Worm (Caenorhabditis elegans) whole organism, early embryonic: Measurements from ENCODE around the gene F49F1.5.

ENCODE experiments used
- B0310.2 ChIP-seq: sonication (generic microtip); optimal IDR thresholded peaks from 2 replicates; lab custom pipeline; 2016; ENCODE audit warnings: mild to moderate bottlenecking, missing genetic modification characterization, missing compliant biosample characterization
- F13C5.2 ChIP-seq: sonication (generic microtip); optimal IDR thresholded peaks from 2 replicates; lab custom pipeline; 2017; ENCODE audit warnings: mild to moderate bottlenecking, missing genetic modification characterization, inconsistent platforms, missing compliant biosample characterization
- aly-1 ChIP-seq: sonication (generic microtip); optimal IDR thresholded peaks from 2 replicates; lab custom pipeline; 2016; ENCODE audit warnings: missing genetic modification characterization, missing compliant biosample characterization
- ama-1 ChIP-seq: fragments of 150-350 bp; optimal IDR thresholded peaks from 2 replicates; lab custom pipeline; 2014
- ceh-13 ChIP-seq: fragments of 200-800 bp; sonication (Bioruptor generic); optimal IDR thresholded peaks from 2 replicates; lab custom pipeline; 2018; ENCODE audit warnings: mild to moderate bottlenecking, missing genetic modification characterization, missing compliant biosample characterization
- ceh-36 ChIP-seq: sonication (generic microtip); optimal IDR thresholded peaks from 2 replicates; lab custom pipeline; 2016; ENCODE audit warnings: missing genetic modification characterization, inconsistent platforms, missing compliant biosample characterization
- ets-7 ChIP-seq: sonication (generic microtip); optimal IDR thresholded peaks from 2 replicates; lab custom pipeline; 2016; ENCODE audit warnings: missing genotype, missing genetic modification characterization, missing compliant biosample characterization
- flt-1 ChIP-seq: fragments of 200-800 bp; sonication (Bioruptor generic); IDR thresholded peaks from 2 replicates; pipeline ENCODE4 v1.3.6; 2022; ENCODE audit warnings: missing genetic modification characterization, missing compliant biosample characterization
- hmbx-1 ChIP-seq: sonication (generic microtip); optimal IDR thresholded peaks from 2 replicates; lab custom pipeline; 2016; ENCODE audit warnings: mild to moderate bottlenecking, missing genetic modification characterization, missing compliant biosample characterization
- hmg-4 ChIP-seq: fragments of 200-800 bp; sonication (Bioruptor generic); optimal IDR thresholded peaks from 2 replicates; lab custom pipeline; 2018; ENCODE audit warnings: mild to moderate bottlenecking, missing genetic modification characterization, missing compliant biosample characterization
- hnd-1 ChIP-seq: sonication (generic microtip); optimal IDR thresholded peaks from 2 replicates; lab custom pipeline; 2016; ENCODE audit warnings: missing genetic modification characterization, missing compliant biosample characterization
- pes-1 ChIP-seq: fragments of 200-800 bp; sonication (Bioruptor generic); IDR thresholded peaks from 2 replicates; pipeline ENCODE4 v1.3.6; 2022; ENCODE audit warnings: missing genetic modification reagents, missing genetic modification characterization, missing compliant biosample characterization
- scrt-1 ChIP-seq: fragments of 200-800 bp; sonication (Bioruptor generic); IDR thresholded peaks from 2 replicates; pipeline ENCODE4 v1.3.6; 2022; ENCODE audit warnings: missing genetic modification characterization, missing compliant biosample characterization
- sea-1 ChIP-seq: fragments of 200-800 bp; sonication (Bioruptor generic); conservative IDR thresholded peaks from 2 replicates; pipeline ENCODE4 v1.3.6; 2022; ENCODE audit warnings: missing genetic modification characterization, missing compliant biosample characterization
- tbx-11 ChIP-seq: fragments of 200-800 bp; sonication (Bioruptor generic); IDR thresholded peaks from 2 replicates; pipeline ENCODE4 v1.3.6; 2022; ENCODE audit warnings: missing genetic modification characterization, missing compliant biosample characterization
- tbx-37 ChIP-seq: fragments of 200-800 bp; sonication (Bioruptor generic); conservative IDR thresholded peaks from 2 replicates; pipeline ENCODE4 v1.3.6; 2022; ENCODE audit warnings: missing genetic modification reagents, missing genetic modification characterization, missing compliant biosample characterization
- tra-4 ChIP-seq: sonication (generic microtip); optimal IDR thresholded peaks from 2 replicates; lab custom pipeline; 2017; ENCODE audit warnings: missing genetic modification characterization, missing compliant biosample characterization

F49F1.5 gene

DNA sequence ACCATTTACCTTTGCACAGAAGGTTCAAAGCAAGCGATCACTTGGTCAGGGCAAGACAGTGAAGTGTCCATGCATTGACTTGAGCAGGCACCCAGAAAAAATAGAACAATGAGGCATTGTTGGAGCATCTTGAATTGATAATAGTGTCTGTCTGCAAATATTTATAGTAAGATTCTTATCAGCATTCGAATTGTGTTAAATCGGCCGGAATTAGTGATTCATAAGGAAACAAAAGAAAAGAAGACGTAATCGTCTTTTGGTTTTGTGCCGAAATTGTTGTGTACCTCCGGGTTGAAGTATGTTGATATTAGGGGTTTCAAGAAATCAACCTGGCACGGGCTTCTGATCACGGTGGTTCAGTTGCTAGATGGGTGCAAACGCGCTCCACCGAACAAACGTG is at the start of gene F49F1.5:
F49F1.5 (minus strand) TSS at position 153 of the 400 bp plus-strand sequence.
- TF ChIP-seq scrt-1 (GFP tag; lab: Robert Waterston, UW) = no peak
- TF ChIP-seq pes-1 (GFP tag; lab: Robert Waterston, UW) = no peak
- TF ChIP-seq tbx-37 (GFP tag; lab: Robert Waterston, UW) = no peak
- TF ChIP-seq F13C5.2 (tag; lab: Kevin White, UChicago) = no peak
- TF ChIP-seq hmbx-1 = no peak
- TF ChIP-seq tra-4 (tag; lab: Kevin White, UChicago) = no peak
- TF ChIP-seq ceh-13 (GFP tag; lab: Kevin White, UChicago) = no peak

DNA sequence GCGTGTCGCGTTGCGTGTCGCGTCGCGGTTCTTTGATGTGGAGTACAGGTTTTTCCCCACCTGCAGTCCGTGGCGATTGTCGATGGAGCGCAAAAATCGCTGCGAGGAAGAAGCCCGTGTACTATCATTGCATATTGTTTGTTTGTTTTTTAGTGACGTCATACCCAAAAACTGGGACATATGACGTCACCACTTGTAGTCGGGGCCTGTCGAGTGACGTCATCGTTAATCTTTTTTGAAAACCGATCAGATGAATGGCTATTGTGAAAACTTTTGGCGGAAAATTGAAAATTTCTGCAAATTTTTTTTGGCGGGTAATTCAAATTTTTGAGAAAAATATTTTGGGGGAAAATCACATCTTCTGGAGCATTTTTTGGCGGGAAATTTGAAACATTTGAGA is 47.1 kb upstream of the F49F1.5 start:
- no peak for TF ChIP-seq ceh-36
- no peak for TF ChIP-seq F13C5.2 (tag; lab: Kevin White, UChicago)
- no peak for TF ChIP-seq tbx-37 (GFP tag; lab: Robert Waterston, UW)
- TF ChIP-seq tra-4 (tag; lab: Kevin White, UChicago) = no peak
- no peak for TF ChIP-seq ets-7 (tag; lab: Kevin White, UChicago)
- TF ChIP-seq sea-1 (GFP tag; lab: Robert Waterston, UW) = no peak
- TF ChIP-seq tbx-11 (GFP tag; lab: Robert Waterston, UW) = no peak
- no peak for TF ChIP-seq pes-1 (GFP tag; lab: Robert Waterston, UW)
- no peak for TF ChIP-seq hmg-4 (GFP tag; lab: Kevin White, UChicago)
- TF ChIP-seq B0310.2 (tag; lab: Kevin White, UChicago) = no peak
- TF ChIP-seq ama-1 (lab: Kevin White, UChicago) = no peak
- TF ChIP-seq flt-1 = no peak
- no peak for TF ChIP-seq scrt-1 (GFP tag; lab: Robert Waterston, UW)
- no peak for TF ChIP-seq ceh-13 (GFP tag; lab: Kevin White, UChicago)
- no peak for TF ChIP-seq hnd-1 (tag; lab: Kevin White, UChicago)
- no peak for TF ChIP-seq hmbx-1

DNA sequence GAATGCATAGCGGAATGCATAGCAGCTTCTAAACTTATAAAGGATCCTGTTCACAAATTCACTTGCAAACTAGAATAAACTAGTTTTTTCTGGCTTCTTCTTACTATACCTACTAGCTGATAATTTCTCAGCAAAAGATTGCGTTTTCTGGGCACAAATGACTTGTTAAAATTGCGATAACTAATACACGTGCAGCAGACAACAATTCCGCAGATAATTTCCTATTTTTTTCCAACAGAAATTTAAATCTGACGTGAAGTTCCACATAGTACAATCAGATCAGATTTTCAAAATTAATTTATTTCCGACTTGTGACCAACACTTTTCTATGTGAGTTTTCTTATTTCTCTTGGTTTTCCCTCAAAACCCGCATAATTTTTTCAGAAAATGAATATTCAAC is 44.2 kb upstream of the F49F1.5 start, which contains the start of gene scrm-8:
scrm-8 (plus strand) TSS at position 301 of the 400 bp plus-strand sequence.
- TF ChIP-seq tra-4 (tag; lab: Kevin White, UChicago) (no peak), hnd-1 (tag; lab: Kevin White, UChicago) (no peak), hmg-4 (GFP tag; lab: Kevin White, UChicago) (no peak), B0310.2 (tag; lab: Kevin White, UChicago) (no peak), ceh-13 (GFP tag; lab: Kevin White, UChicago) (no peak), scrt-1 (GFP tag; lab: Robert Waterston, UW) (no peak), ets-7 (tag; lab: Kevin White, UChicago) (no peak), F13C5.2 (tag; lab: Kevin White, UChicago) (no peak), tbx-37 (GFP tag; lab: Robert Waterston, UW) (no peak), tbx-11 (GFP tag; lab: Robert Waterston, UW) (no peak), sea-1 (GFP tag; lab: Robert Waterston, UW) (no peak), flt-1 (no peak)

DNA sequence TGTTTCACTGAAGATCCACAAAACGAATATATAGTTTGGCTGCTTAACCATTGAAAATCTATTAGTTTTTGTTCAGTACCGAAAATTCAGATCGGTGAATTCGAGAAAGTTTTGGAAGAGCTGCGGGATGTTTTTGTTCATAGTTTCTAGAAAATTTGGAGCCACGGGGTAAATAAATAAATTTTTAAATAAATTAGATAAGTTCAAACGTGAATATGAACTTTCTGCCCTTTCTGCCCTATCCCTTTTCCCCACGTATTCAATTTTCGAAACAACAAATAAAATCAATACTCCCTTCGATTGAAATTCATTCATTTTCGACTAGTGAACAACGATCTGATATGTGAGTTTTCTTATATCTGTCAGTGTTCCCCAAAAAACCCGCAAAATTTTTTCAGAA is 41.9 kb upstream of the F49F1.5 start, which contains the start of gene scrm-5:
scrm-5 (plus strand) TSS at position 301 of the 400 bp plus-strand sequence.
- no peak for TF ChIP-seq hmg-4 (GFP tag; lab: Kevin White, UChicago)
- no peak for TF ChIP-seq hnd-1 (tag; lab: Kevin White, UChicago)
- TF ChIP-seq B0310.2 (tag; lab: Kevin White, UChicago) = no peak
- no peak for TF ChIP-seq F13C5.2 (tag; lab: Kevin White, UChicago)
- TF ChIP-seq sea-1 (GFP tag; lab: Robert Waterston, UW) = no peak
- no peak for TF ChIP-seq ceh-36
- TF ChIP-seq tra-4 (tag; lab: Kevin White, UChicago) = no peak
- TF ChIP-seq ets-7 (tag; lab: Kevin White, UChicago) = no peak
- no peak for TF ChIP-seq pes-1 (GFP tag; lab: Robert Waterston, UW)
- TF ChIP-seq ceh-13 (GFP tag; lab: Kevin White, UChicago) = no peak
- no peak for TF ChIP-seq ama-1 (lab: Kevin White, UChicago)
- TF ChIP-seq aly-1 (tag; lab: Kevin White, UChicago) = no peak
- TF ChIP-seq scrt-1 (GFP tag; lab: Robert Waterston, UW) = no peak
- TF ChIP-seq hmbx-1 = no peak
- no peak for TF ChIP-seq flt-1
- no peak for TF ChIP-seq tbx-11 (GFP tag; lab: Robert Waterston, UW)
- TF ChIP-seq tbx-37 (GFP tag; lab: Robert Waterston, UW) = no peak

DNA sequence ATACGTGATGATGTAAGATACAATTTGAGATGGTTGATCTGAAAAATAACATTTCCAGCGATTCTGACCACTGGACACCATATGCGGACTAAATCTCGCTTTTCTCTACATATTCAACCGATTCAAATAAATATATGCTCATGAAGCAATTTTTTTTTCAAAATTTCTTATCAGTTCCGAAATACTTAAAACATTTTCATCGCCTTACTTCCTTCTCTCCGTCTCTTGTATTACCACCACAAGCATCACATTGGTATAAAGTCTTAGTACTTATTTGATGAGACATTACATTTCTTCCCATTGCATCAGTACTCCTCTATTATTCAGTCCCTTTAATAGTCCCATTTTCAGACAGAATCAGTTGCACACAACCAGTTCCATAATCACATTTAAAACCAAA is 34.4 kb upstream of the F49F1.5 start, which contains the start of gene K08D10.14:
K08D10.14 (plus strand) TSS at position 301 of the 400 bp plus-strand sequence.
- TF ChIP-seq tbx-11 (GFP tag; lab: Robert Waterston, UW) = no peak
- TF ChIP-seq scrt-1 (GFP tag; lab: Robert Waterston, UW) = no peak
- TF ChIP-seq hmbx-1 = no peak
- no peak for TF ChIP-seq ama-1 (lab: Kevin White, UChicago)
- no peak for TF ChIP-seq flt-1
- TF ChIP-seq aly-1 (tag; lab: Kevin White, UChicago) = no peak

DNA sequence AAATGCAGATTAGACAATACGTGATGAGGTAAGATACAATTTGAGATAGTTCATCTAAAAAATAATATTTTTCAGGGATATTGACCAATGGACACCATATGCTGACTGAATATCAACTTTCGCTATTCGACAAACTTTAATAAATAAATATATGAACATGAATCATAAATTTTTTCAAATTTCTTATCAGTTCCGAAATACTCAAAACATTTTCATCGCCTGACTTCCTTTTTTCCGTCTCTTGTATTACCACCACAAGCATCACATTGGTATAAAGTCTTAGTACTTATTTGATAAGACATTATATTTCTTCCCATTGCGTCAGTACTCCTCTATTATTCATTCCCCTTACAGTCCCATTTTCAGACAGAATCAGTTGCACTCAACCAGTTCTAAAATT is 31.9 kb upstream of the F49F1.5 start, which contains the start of the genes K08D10.10 and R07C12.1:
K08D10.10 (plus strand) TSS at position 93 of the 400 bp plus-strand sequence.
R07C12.1 (plus strand) TSS at position 314 of the 400 bp plus-strand sequence.
- TF ChIP-seq tbx-37 (GFP tag; lab: Robert Waterston, UW) (no peak), F13C5.2 (tag; lab: Kevin White, UChicago) (no peak), ceh-36 (no peak), tbx-11 (GFP tag; lab: Robert Waterston, UW) (no peak), ceh-13 (GFP tag; lab: Kevin White, UChicago) (no peak)

DNA sequence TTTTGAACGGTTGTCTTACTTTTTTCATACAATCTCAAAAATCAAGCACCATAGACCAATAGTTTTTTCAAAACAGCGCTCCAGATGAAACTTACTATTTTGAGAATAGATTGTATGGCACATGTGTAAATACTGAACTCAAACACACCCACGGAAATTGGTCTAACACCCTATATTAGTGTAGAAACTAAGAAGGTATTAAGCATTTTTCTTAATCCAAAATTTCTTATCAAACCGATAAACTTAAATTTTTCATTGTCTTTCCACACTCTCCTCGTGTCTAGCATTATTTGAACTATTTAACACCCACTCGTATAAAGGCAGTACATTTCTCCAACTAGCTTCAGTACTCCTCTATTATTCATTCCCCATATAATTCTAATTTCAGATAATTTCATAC is 29.9 kb upstream of the F49F1.5 start:
- no peak for TF ChIP-seq tra-4 (tag; lab: Kevin White, UChicago)
- no peak for TF ChIP-seq tbx-37 (GFP tag; lab: Robert Waterston, UW)
- no peak for TF ChIP-seq scrt-1 (GFP tag; lab: Robert Waterston, UW)
- TF ChIP-seq tbx-11 (GFP tag; lab: Robert Waterston, UW) = no peak
- TF ChIP-seq hnd-1 (tag; lab: Kevin White, UChicago) = no peak
- no peak for TF ChIP-seq flt-1
- no peak for TF ChIP-seq pes-1 (GFP tag; lab: Robert Waterston, UW)
- TF ChIP-seq hmg-4 (GFP tag; lab: Kevin White, UChicago) = no peak
- no peak for TF ChIP-seq aly-1 (tag; lab: Kevin White, UChicago)
- no peak for TF ChIP-seq B0310.2 (tag; lab: Kevin White, UChicago)
- no peak for TF ChIP-seq hmbx-1
- no peak for TF ChIP-seq ets-7 (tag; lab: Kevin White, UChicago)
- no peak for TF ChIP-seq sea-1 (GFP tag; lab: Robert Waterston, UW)
